Fruit fly (Drosophila melanogaster): ENCODE results near the gene I-2.
A peak's percentile ranks its signal among the peaks of the same experiment; 100 is the strongest.

Gene I-2

dm6 chr3L:9855784-9856426, 19.3 kb upstream of the I-2 start:
- TF ChIP-seq Lpt (GFP tag; optimal IDR thresholded peaks at IDR 0.05) (peak; percentile 95), dac (GFP tag; optimal IDR thresholded peaks at IDR 0.05) (peak; percentile 87), salr (GFP tag; optimal IDR thresholded peaks at IDR 0.05) (peak; percentile 77 to 90), Ets96B (tag; optimal IDR thresholded peaks at IDR 0.05) (peak; percentile 95), CG8632 (GFP tag; optimal IDR thresholded peaks at IDR 0.05) (peak; percentile 85), Sox14 (GFP tag; optimal IDR thresholded peaks at IDR 0.05) (peak; percentile 95), Eip78C (GFP tag) (peak; percentile 99), Met (GFP tag; optimal IDR thresholded peaks at IDR 0.05) (peak; percentile 96), achi (GFP tag; optimal IDR thresholded peaks at IDR 0.05) (peak; percentile 92), Sox15 (GFP tag; optimal IDR thresholded peaks at IDR 0.05) (peak; percentile 80), Hr38 (GFP tag; optimal IDR thresholded peaks at IDR 0.05) (no peak), CG9139 (GFP tag; optimal IDR thresholded peaks at IDR 0.05) (peak; percentile 84), CG15336 (GFP tag; IDR thresholded peaks at IDR 0.05) (peak; percentile 97), net (GFP tag; optimal IDR thresholded peaks at IDR 0.05) (peak; percentile 93), CG34406 (GFP tag; optimal IDR thresholded peaks at IDR 0.05) (peak; percentile 88), Hr4 (GFP tag; optimal IDR thresholded peaks at IDR 0.05) (peak; percentile 94), CG6854 (GFP tag; optimal IDR thresholded peaks at IDR 0.05) (peak; percentile 94), Ets21C (GFP tag; optimal IDR thresholded peaks at IDR 0.05) (peak; percentile 94), fd85E (GFP tag; optimal IDR thresholded peaks at IDR 0.05) (peak; percentile 86), spab (GFP tag; optimal IDR thresholded peaks at IDR 0.05) (peak; percentile 93), CG32006 (GFP tag; optimal IDR thresholded peaks at IDR 0.05) (peak; percentile 96), Smox (GFP tag; optimal IDR thresholded peaks at IDR 0.05) (peak; percentile 93), OdsH (GFP tag; optimal IDR thresholded peaks at IDR 0.05) (peak; percentile 92), fd59A (GFP tag; optimal IDR thresholded peaks at IDR 0.05) (peak; percentile 88), ss (GFP tag; optimal IDR thresholded peaks at IDR 0.05) (peak; percentile 79 to 89), CG6163 (GFP tag; IDR thresholded peaks at IDR 0.05) (peak; percentile 96), topi (GFP tag; optimal IDR thresholded peaks at IDR 0.05) (peak; percentile 97), CG10631 (GFP tag; optimal IDR thresholded peaks at IDR 0.05) (peak; percentile 92), Sox102F (GFP tag; optimal IDR thresholded peaks at IDR 0.05) (peak; percentile 97), CG8119 (GFP tag; IDR thresholded peaks at IDR 0.05) (peak; percentile 97), CG10669 (GFP tag; optimal IDR thresholded peaks at IDR 0.05) (peak; percentile 95), svp (GFP tag) (peak; percentile 99), vri (GFP tag; optimal IDR thresholded peaks at IDR 0.05) (peak; percentile 89), CG7368 (GFP tag; optimal IDR thresholded peaks at IDR 0.05) (peak; percentile 97), Eip75B (GFP tag; optimal IDR thresholded peaks at IDR 0.05) (peak; percentile 97), esn (GFP tag; optimal IDR thresholded peaks at IDR 0.05) (peak; percentile 97), eg (GFP tag; IDR thresholded peaks at IDR 0.05) (peak; percentile 97), CG1621 (tag; optimal IDR thresholded peaks at IDR 0.05) (peak; percentile 88), lz (GFP tag; optimal IDR thresholded peaks at IDR 0.05) (peak; percentile 96), Eip93F (GFP tag; optimal IDR thresholded peaks at IDR 0.05) (peak; percentile 71), CG3032 (tag; optimal IDR thresholded peaks at IDR 0.05) (peak; percentile 91), CG11294 (GFP tag; IDR thresholded peaks at IDR 0.05) (peak; percentile 92), fkh (GFP tag; optimal IDR thresholded peaks at IDR 0.05) (peak; percentile 74), CG6808 (GFP tag; optimal IDR thresholded peaks at IDR 0.05) (peak; percentile 95), CG31627 (GFP tag; optimal IDR thresholded peaks at IDR 0.05) (peak; percentile 95), CG16779 (tag; optimal IDR thresholded peaks at IDR 0.05) (peak; percentile 92), acj6 (GFP tag; optimal IDR thresholded peaks at IDR 0.05) (peak; percentile 94), CG6792 (GFP tag; optimal IDR thresholded peaks at IDR 0.05) (peak; percentile 92), Blimp-1 (GFP tag; optimal IDR thresholded peaks at IDR 0.05) (peak; percentile 98), Gug (GFP tag; IDR thresholded peaks at IDR 0.05) (peak; percentile 96), dsx (GFP tag; optimal IDR thresholded peaks at IDR 0.05; ENCODE audit: poor library complexity, severe bottlenecking) (peak; percentile 82)
